Worm (Caenorhabditis elegans): ENCODE measurements around the gene hum-8.

DNA sequence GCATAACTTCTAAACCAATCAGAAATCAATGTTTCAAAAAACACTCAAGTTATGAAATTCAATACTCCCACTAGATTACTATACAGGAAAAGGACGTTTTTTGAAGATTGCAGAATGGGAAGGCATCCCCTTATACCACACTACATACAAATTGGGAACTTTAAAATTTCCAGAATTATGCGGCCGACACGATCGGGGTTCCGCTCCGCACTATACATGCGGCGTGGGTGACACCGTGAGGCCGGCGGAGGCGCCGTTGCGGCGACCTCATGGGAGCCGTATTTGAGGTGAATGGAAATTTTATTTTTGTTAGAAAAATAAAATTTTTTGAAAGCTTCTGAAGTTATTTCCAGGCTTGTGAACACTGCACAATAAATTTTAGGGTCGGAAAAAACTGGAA is 28.0 kb upstream of the hum-8 start:
- TF ChIP-seq ceh-32 (tag; optimal IDR thresholded peaks at IDR 0.05; ENCODE audit: poor library complexity) (no peak), lsy-2 (tag; optimal IDR thresholded peaks at IDR 0.05) (no peak), daf-8 (GFP tag; IDR thresholded peaks at IDR 0.05) (no peak), lin-39 (tag; optimal IDR thresholded peaks at IDR 0.05) (no peak), lin-13 (GFP tag; optimal IDR thresholded peaks at IDR 0.05) (no peak)
